Fruit fly (Drosophila melanogaster) whole organism, adult: ENCODE data around the gene CG9673.

Source experiments
- CG1620 ChIP-seq: fragments of 200-800 bp; sonication (Bioruptor generic); optimal IDR thresholded peaks from 2 replicates; lab custom pipeline; 2016; ENCODE audit warnings: missing biosample characterization, missing genetic modification characterization
- Hr96 ChIP-seq: fragments of 200-800 bp; sonication (Bioruptor generic); optimal IDR thresholded peaks from 2 replicates; lab custom pipeline; 2016; ENCODE audit warnings: missing biosample characterization, missing genetic modification characterization
- pad ChIP-seq: fragments of 200-800 bp; sonication (Bioruptor generic); optimal IDR thresholded peaks from 3 replicates; lab custom pipeline; 2017; ENCODE audit warnings: missing biosample characterization, missing genetic modification characterization, mild to moderate bottlenecking, moderate library complexity, missing genetic modification reagents

dm6 chrX:16672904-16673303, 30.8 kb downstream of the CG9673 start:
- TF ChIP-seq Hr96 (GFP tag; lab: Kevin White, UChicago) (no peak), pad (GFP tag; lab: Kevin White, UChicago) (no peak), CG1620 (GFP tag; lab: Kevin White, UChicago) (no peak)
